Worm (Caenorhabditis elegans): ENCODE measurements around the gene dnj-8.

Gene dnj-8

DNA sequence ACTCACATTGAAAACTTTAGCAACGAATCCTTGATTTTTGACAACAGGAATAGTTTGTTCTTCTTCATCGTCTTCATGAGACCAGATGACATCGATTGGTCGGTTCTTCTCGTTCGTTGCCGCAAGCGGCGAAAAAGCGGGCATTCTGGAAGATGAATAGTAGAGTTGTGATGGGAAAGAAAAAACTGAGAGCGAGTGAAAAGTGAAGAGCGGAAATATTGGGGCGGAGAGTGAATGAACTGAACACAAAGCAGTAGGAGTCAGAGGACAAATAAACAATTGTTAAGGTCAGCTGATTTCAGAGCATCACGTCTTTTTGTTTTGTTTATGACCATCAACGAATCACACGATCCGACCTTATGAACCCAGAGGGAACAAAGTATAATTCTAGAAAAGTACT, 36.6 kb downstream of the dnj-8 start, which contains the start of gene F18C5.10 (continued):
- no peak for TF ChIP-seq dmd-9 (GFP tag; IDR thresholded peaks at IDR 0.05)
- no peak for TF ChIP-seq skn-1 (tag; optimal IDR thresholded peaks at IDR 0.05)
- no peak for TF ChIP-seq sdz-12 (GFP tag; optimal IDR thresholded peaks at IDR 0.05)
- TF ChIP-seq ZK546.5 (tag; optimal IDR thresholded peaks at IDR 0.05): no peak
- no peak for TF ChIP-seq Y75B8A.6 (GFP tag; IDR thresholded peaks at IDR 0.05)
- TF ChIP-seq F37D6.2 (tag; optimal IDR thresholded peaks at IDR 0.05): no peak
- TF ChIP-seq mes-2 (tag; optimal IDR thresholded peaks at IDR 0.05; ENCODE audit: poor library complexity, severe bottlenecking): no peak
- no peak for TF ChIP-seq R02D3.7 (tag; optimal IDR thresholded peaks at IDR 0.05)
- no peak for TF ChIP-seq lin-38 (GFP tag; IDR thresholded peaks at IDR 0.05)
- no peak for TF ChIP-seq hmg-1.1 (GFP tag; IDR thresholded peaks at IDR 0.05)
- no peak for TF ChIP-seq madf-5 (GFP tag; IDR thresholded peaks at IDR 0.05)
- no peak for TF ChIP-seq zag-1 (tag; optimal IDR thresholded peaks at IDR 0.05)
- no peak for TF ChIP-seq fkh-10 (GFP tag; optimal IDR thresholded peaks at IDR 0.05)
- no peak for TF ChIP-seq rbr-2 (tag; optimal IDR thresholded peaks at IDR 0.05)
- TF ChIP-seq egl-27 (tag; optimal IDR thresholded peaks at IDR 0.05): no peak
- no peak for TF ChIP-seq madf-9 (GFP tag; conservative IDR thresholded peaks at IDR 0.05)
- TF ChIP-seq nhr-11 (tag; optimal IDR thresholded peaks at IDR 0.05): peak; percentile 35
- TF ChIP-seq mdl-1 (tag; optimal IDR thresholded peaks at IDR 0.05): no peak
- no peak for TF ChIP-seq vab-7 (GFP tag; IDR thresholded peaks at IDR 0.05)
- TF ChIP-seq spr-3 (GFP tag; optimal IDR thresholded peaks at IDR 0.05): no peak
- no peak for TF ChIP-seq nhr-237 (tag; optimal IDR thresholded peaks at IDR 0.05)
- no peak for TF ChIP-seq nhr-76 (tag; optimal IDR thresholded peaks at IDR 0.05)
- TF ChIP-seq mxl-3 (GFP tag; optimal IDR thresholded peaks at IDR 0.05): no peak
- TF ChIP-seq nhr-41 (GFP tag; IDR thresholded peaks at IDR 0.05): no peak
- TF ChIP-seq dve-1 (tag; optimal IDR thresholded peaks at IDR 0.05; ENCODE audit: insufficient read depth): peak; percentile 18
- TF ChIP-seq daf-12 (tag; optimal IDR thresholded peaks at IDR 0.05): no peak
- TF ChIP-seq T26A8.4 (GFP tag; IDR thresholded peaks at IDR 0.05): no peak
- no peak for TF ChIP-seq ceh-20 (GFP tag; IDR thresholded peaks at IDR 0.05)
- TF ChIP-seq ztf-7 (tag; optimal IDR thresholded peaks at IDR 0.05): no peak
- TF ChIP-seq ztf-11 (tag; optimal IDR thresholded peaks at IDR 0.05): no peak
- TF ChIP-seq unc-130 (GFP tag; optimal IDR thresholded peaks at IDR 0.05): no peak

DNA sequence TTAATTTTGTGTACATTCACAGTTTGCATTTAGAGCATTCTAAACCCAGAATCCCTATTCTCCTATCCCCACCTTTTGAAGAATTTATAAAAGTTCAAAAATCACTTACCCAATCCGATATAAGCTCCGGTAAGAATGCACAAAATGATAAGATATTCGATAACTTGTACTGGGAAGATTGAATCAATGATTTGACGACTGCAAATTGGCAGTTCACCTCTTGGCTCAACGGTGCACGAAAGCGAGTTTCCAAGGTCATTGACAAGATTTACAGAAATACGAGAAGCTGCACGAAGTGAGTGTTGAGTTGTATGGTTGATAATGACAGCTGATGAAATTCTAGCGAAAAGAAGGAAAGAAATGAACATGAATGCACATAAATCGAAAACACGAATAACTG, 37.6 kb downstream of the dnj-8 start:
- peak in 1 of 2 experiments; percentile 67 for TF ChIP-seq unc-62 (GFP tag; optimal IDR thresholded peaks at IDR 0.05 in 1 of 2)
- TF ChIP-seq unc-62 (tag; optimal IDR thresholded peaks at IDR 0.05): no peak
- no peak for TF ChIP-seq dpl-1 (GFP tag; optimal IDR thresholded peaks at IDR 0.05)
- peak; percentile 74 for TF ChIP-seq aha-1 (tag)

DNA sequence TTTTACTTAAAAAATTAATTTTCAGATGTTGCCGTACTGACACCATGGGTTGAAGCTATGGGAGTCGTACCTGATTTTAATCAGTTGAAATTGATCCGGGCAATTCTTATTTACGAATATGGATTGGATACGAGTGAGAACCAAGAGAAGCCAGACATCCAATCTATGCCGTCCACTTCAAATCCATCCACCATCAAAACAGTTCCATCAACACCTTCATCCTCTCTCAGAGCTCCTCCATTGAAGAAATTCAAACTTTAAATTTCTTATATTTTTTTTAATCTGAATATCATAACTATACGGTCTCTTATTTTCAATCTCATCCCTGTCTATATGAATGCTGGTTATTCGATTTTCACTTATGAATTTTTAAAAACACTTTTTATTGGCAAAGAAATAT, 39.0 kb downstream of the dnj-8 start:
- TF ChIP-seq daf-16 (GFP tag; optimal IDR thresholded peaks at IDR 0.05): peak in 1 of 2 experiments; percentile 23
- no peak for TF ChIP-seq daf-16 (tag; optimal IDR thresholded peaks at IDR 0.05)
- TF ChIP-seq zfp-3 (GFP tag; conservative IDR thresholded peaks at IDR 0.05): 0 out of 2 replicates have a peak, but pooled peaks have one; percentile 15
- no peak for TF ChIP-seq F10B5.3 (tag; optimal IDR thresholded peaks at IDR 0.05)

DNA sequence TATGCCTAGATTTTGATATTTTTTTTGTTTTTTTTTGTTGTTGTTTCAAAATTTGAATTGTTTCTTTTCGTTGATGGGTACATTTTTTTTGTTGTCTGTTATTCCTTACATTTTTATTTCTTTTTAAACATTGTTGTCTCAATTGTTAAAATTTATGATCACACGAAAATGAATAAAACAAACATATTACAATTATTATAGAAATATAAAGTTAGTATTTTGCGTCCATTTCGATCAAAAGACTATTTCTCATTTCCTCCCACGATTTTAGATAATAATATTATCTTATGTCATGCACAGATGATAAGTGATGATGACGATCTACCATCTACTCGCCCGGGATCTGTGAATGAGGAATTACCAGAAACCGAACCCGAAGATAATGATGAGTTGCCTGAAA, 43.2 kb downstream of the dnj-8 start, which contains the start of gene wrn-1:
Gene wrn-1 (plus strand): TSS at position 301 of the 400 bp plus-strand sequence.
- no peak for TF ChIP-seq nhr-11 (tag; optimal IDR thresholded peaks at IDR 0.05)
- TF ChIP-seq nhr-102 (tag; optimal IDR thresholded peaks at IDR 0.05): no peak
- TF ChIP-seq zag-1 (tag; optimal IDR thresholded peaks at IDR 0.05): no peak
- TF ChIP-seq daf-12 (tag; optimal IDR thresholded peaks at IDR 0.05): no peak
- no peak for TF ChIP-seq nhr-111 (GFP tag; optimal IDR thresholded peaks at IDR 0.05)
- TF ChIP-seq lin-13 (GFP tag; optimal IDR thresholded peaks at IDR 0.05): no peak
- TF ChIP-seq aly-2 (tag; optimal IDR thresholded peaks at IDR 0.05): no peak
- no peak for TF ChIP-seq unc-62 (GFP tag; optimal IDR thresholded peaks at IDR 0.05 in 1 of 2)
- no peak for TF ChIP-seq unc-62 (tag; optimal IDR thresholded peaks at IDR 0.05)
- no peak for TF ChIP-seq dmd-9 (GFP tag; IDR thresholded peaks at IDR 0.05)
- TF ChIP-seq ama-1 (optimal IDR thresholded peaks at IDR 0.05): no peak
- no peak for TF ChIP-seq pqm-1 (tag; optimal IDR thresholded peaks at IDR 0.05)
- TF ChIP-seq F44E2.7 (GFP tag; IDR thresholded peaks at IDR 0.05): no peak
- TF ChIP-seq mep-1 (tag; optimal IDR thresholded peaks at IDR 0.05): no peak
- TF ChIP-seq egl-27 (tag; optimal IDR thresholded peaks at IDR 0.05): no peak
- no peak for TF ChIP-seq mdl-1 (tag; optimal IDR thresholded peaks at IDR 0.05)
- TF ChIP-seq R02D3.7 (tag; optimal IDR thresholded peaks at IDR 0.05): no peak
- no peak for TF ChIP-seq ztf-7 (tag; optimal IDR thresholded peaks at IDR 0.05)
- TF ChIP-seq ceh-32 (tag; optimal IDR thresholded peaks at IDR 0.05; ENCODE audit: poor library complexity): no peak
- TF ChIP-seq duxl-1 (tag; optimal IDR thresholded peaks at IDR 0.05; ENCODE audit: poor library complexity): no peak
